Worm (Caenorhabditis elegans): Measurements from ENCODE around the gene Y75B8A.8.

DNA sequence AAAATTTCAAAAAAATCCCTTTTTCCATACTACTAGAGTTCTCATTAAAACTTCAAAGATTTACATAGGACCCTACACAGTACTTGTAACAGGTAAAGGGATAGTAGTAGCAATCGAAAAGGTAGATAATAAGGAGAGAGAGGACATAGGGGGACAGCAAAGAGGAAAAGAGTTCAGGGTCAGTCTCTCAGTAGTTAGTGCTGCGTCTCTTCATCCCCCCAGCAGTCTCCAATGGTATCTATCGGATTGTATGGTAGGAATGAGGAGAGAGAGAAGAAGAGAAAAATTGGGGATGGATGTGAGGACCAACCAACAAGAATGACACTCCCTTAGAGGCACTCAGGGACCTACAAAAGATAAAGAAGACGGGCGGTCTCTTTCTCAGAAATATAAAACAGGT, 21.1 kb upstream of the Y75B8A.8 start:
- TF ChIP-seq nhr-76 (tag; optimal IDR thresholded peaks at IDR 0.05) (no peak), lin-13 (tag; optimal IDR thresholded peaks at IDR 0.05) (no peak), blmp-1 (tag; optimal IDR thresholded peaks at IDR 0.05) (no peak), ham-2 (GFP tag; optimal IDR thresholded peaks at IDR 0.05) (no peak), lsy-2 (tag; optimal IDR thresholded peaks at IDR 0.05) (no peak), unc-120 (tag; optimal IDR thresholded peaks at IDR 0.05; ENCODE audit: poor library complexity, severe bottlenecking) (no peak), zip-8 (tag; optimal IDR thresholded peaks at IDR 0.05) (no peak), ztf-11 (tag; optimal IDR thresholded peaks at IDR 0.05) (no peak), elt-3 (tag; optimal IDR thresholded peaks at IDR 0.05) (no peak), nhr-12 (tag; optimal IDR thresholded peaks at IDR 0.05) (no peak), sem-2 (GFP tag; optimal IDR thresholded peaks at IDR 0.05) (no peak), lin-32 (GFP tag; optimal IDR thresholded peaks at IDR 0.05) (no peak)
